Fruit fly (Drosophila melanogaster): ENCODE results near the gene CG33764.

Gene CG33764

DNA sequence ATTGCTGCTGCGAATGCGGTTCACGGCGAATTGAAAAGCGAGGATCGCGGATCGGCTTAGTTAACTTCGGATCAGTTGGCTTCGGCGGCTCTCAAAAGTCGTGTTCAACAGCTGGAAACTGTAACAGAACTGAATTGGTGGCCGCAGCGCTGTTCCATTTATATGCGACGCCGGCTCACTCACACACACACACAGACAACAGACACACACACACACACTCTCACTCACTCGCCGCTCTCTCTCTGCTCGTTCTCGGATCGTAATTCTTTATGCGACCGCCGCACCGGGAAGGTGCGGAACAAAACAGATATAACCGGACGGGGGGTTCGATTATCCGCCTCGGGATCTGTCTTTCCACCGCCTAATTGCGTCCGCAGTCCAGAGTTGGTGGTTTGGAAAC, 40.1 kb downstream of the CG33764 start, which contains the start of gene CG46460 (continued):
- peak; percentile 16 for TF ChIP-seq yki (optimal IDR thresholded peaks at IDR 0.05)
- no peak for TF ChIP-seq sqz (GFP tag; optimal IDR thresholded peaks at IDR 0.05)
- TF ChIP-seq CG12299 (tag; optimal IDR thresholded peaks at IDR 0.05) = no peak
- TF ChIP-seq maf-S (GFP tag; optimal IDR thresholded peaks at IDR 0.05) = no peak
- no peak for TF ChIP-seq Side (GFP tag; optimal IDR thresholded peaks at IDR 0.05)
- TF ChIP-seq CG16863 (GFP tag; optimal IDR thresholded peaks at IDR 0.05) = no peak
- TF ChIP-seq CG17385 (GFP tag; optimal IDR thresholded peaks at IDR 0.05) = no peak
- no peak for TF ChIP-seq Eip74EF (GFP tag; optimal IDR thresholded peaks at IDR 0.05)
- TF ChIP-seq CG13424 (tag; optimal IDR thresholded peaks at IDR 0.05) = no peak
- TF ChIP-seq bsh (GFP tag; optimal IDR thresholded peaks at IDR 0.05) = no peak
- TF ChIP-seq peb (GFP tag; IDR thresholded peaks at IDR 0.05) = no peak
- no peak for TF ChIP-seq CG2120 (GFP tag; optimal IDR thresholded peaks at IDR 0.05)
- peak; percentile 4 for TF ChIP-seq HmgZ (tag; optimal IDR thresholded peaks at IDR 0.05)
- no peak for TF ChIP-seq sug (tag; optimal IDR thresholded peaks at IDR 0.05)
- no peak for TF ChIP-seq mirr (GFP tag; optimal IDR thresholded peaks at IDR 0.05)
- no peak for TF ChIP-seq CG6654 (GFP tag; optimal IDR thresholded peaks at IDR 0.05)
- TF ChIP-seq ci (GFP tag; IDR thresholded peaks at IDR 0.05) = peak; percentile 64
- TF ChIP-seq Drgx (GFP tag; IDR thresholded peaks at IDR 0.05) = no peak
- no peak for TF ChIP-seq Hsf (GFP tag; optimal IDR thresholded peaks at IDR 0.05)
- no peak for TF ChIP-seq mam (GFP tag; optimal IDR thresholded peaks at IDR 0.05)
- TF ChIP-seq CG12071 (GFP tag; optimal IDR thresholded peaks at IDR 0.05) = no peak
- peak; percentile 4 for TF ChIP-seq CG2678 (tag; optimal IDR thresholded peaks at IDR 0.05)
- no peak for TF ChIP-seq Atf6 (GFP tag; IDR thresholded peaks at IDR 0.05)
- TF ChIP-seq slbo (GFP tag; IDR thresholded peaks at IDR 0.05) = no peak
- TF ChIP-seq CG12155 (GFP tag; optimal IDR thresholded peaks at IDR 0.05) = no peak
- no peak for TF ChIP-seq CG10462 (GFP tag; optimal IDR thresholded peaks at IDR 0.05)
- TF ChIP-seq stwl (tag; optimal IDR thresholded peaks at IDR 0.05) = no peak
- no peak for TF ChIP-seq Abd-B (GFP tag; optimal IDR thresholded peaks at IDR 0.05)
- TF ChIP-seq Sox100B (GFP tag; optimal IDR thresholded peaks at IDR 0.05) = no peak
- no peak for TF ChIP-seq CG5953 (GFP tag; IDR thresholded peaks at IDR 0.05)
- TF ChIP-seq Fer3 (tag; optimal IDR thresholded peaks at IDR 0.05) = no peak
- TF ChIP-seq repo (GFP tag; optimal IDR thresholded peaks at IDR 0.05) = peak; percentile 10
- no peak for TF ChIP-seq CG9932 (GFP tag; IDR thresholded peaks at IDR 0.05)
- no peak for TF ChIP-seq luna (GFP tag; optimal IDR thresholded peaks at IDR 0.05)
- TF ChIP-seq jumu (GFP tag; optimal IDR thresholded peaks at IDR 0.05) = no peak
- TF ChIP-seq CG7556 (GFP tag; optimal IDR thresholded peaks at IDR 0.05) = no peak
- peak; percentile 31; the same call in 1 of the 2 replicates for TF ChIP-seq sens-2 (GFP tag; IDR thresholded peaks at IDR 0.05)
- TF ChIP-seq Kr (GFP tag; optimal IDR thresholded peaks at IDR 0.05) = no peak
- no peak for TF ChIP-seq GATAe (GFP tag; conservative IDR thresholded peaks at IDR 0.05)
- TF ChIP-seq insv (GFP tag; optimal IDR thresholded peaks at IDR 0.05) = no peak
- no peak for TF ChIP-seq Six4 (GFP tag; optimal IDR thresholded peaks at IDR 0.05)
- TF ChIP-seq croc (GFP tag; conservative IDR thresholded peaks at IDR 0.05) = no peak
- TF ChIP-seq CG10147 (GFP tag; optimal IDR thresholded peaks at IDR 0.05) = no peak
- TF ChIP-seq lov (optimal IDR thresholded peaks at IDR 0.05) = no peak
- TF ChIP-seq lov (GFP tag; IDR thresholded peaks at IDR 0.05) = 0 out of 3 replicates have a peak, but pooled peaks have one; percentile 28
- TF ChIP-seq sens (GFP tag) = peak; percentile 81
- no peak for TF ChIP-seq kah (GFP tag; optimal IDR thresholded peaks at IDR 0.05)
- TF ChIP-seq B-H2 (GFP tag; optimal IDR thresholded peaks at IDR 0.05) = no peak
- TF ChIP-seq Bdp1 (GFP tag; optimal IDR thresholded peaks at IDR 0.05) = no peak
- TF ChIP-seq CG7839 (tag; optimal IDR thresholded peaks at IDR 0.05) = no peak
- TF ChIP-seq nmo (GFP tag; optimal IDR thresholded peaks at IDR 0.05) = no peak
- no peak for TF ChIP-seq CG12104 (GFP tag; optimal IDR thresholded peaks at IDR 0.05)
- TF ChIP-seq Nf-YC (tag; optimal IDR thresholded peaks at IDR 0.05) = peak; percentile 6
